Worm (Caenorhabditis elegans): ENCODE data around the gene dim-1.

dim-1 gene

ce11 chrX:8086725-8087641, 29.0 kb upstream of the dim-1 start:
- no peak for TF ChIP-seq dmd-9 (GFP tag; IDR thresholded peaks at IDR 0.05)
- no peak for TF ChIP-seq ceh-82 (tag; optimal IDR thresholded peaks at IDR 0.05)
- TF ChIP-seq sdz-12 (GFP tag; optimal IDR thresholded peaks at IDR 0.05), result no peak
- TF ChIP-seq ceh-28 (tag; optimal IDR thresholded peaks at IDR 0.05), result peak; percentile 18
- no peak for TF ChIP-seq nhr-41 (GFP tag; IDR thresholded peaks at IDR 0.05)
- TF ChIP-seq T26A8.4 (GFP tag; IDR thresholded peaks at IDR 0.05), result peak; percentile 47; the same call in 1 of the 2 replicates
- no peak for TF ChIP-seq nhr-6 (tag; optimal IDR thresholded peaks at IDR 0.05)
- TF ChIP-seq mep-1 (tag; optimal IDR thresholded peaks at IDR 0.05), result peak; percentile 45
- TF ChIP-seq aha-1 (tag), result peak; percentile 87
- TF ChIP-seq snpc-1.2 (GFP tag; IDR thresholded peaks at IDR 0.05), result no peak
- TF ChIP-seq Y48G9A.11 (GFP tag; IDR thresholded peaks at IDR 0.05), result no peak
- peak; percentile 22; the same call in 1 of the 2 replicates for TF ChIP-seq dmd-6 (GFP tag; IDR thresholded peaks at IDR 0.05)
- no peak for TF ChIP-seq zfp-2 (tag; optimal IDR thresholded peaks at IDR 0.05)
- TF ChIP-seq ces-1 (GFP tag; optimal IDR thresholded peaks at IDR 0.05), result no peak
- no peak for TF ChIP-seq zip-2 (tag; optimal IDR thresholded peaks at IDR 0.05)
- TF ChIP-seq nhr-11 (tag; optimal IDR thresholded peaks at IDR 0.05), result no peak
- TF ChIP-seq mdl-1 (tag; optimal IDR thresholded peaks at IDR 0.05), result no peak
- peak; percentile 21 for TF ChIP-seq dve-1 (tag; optimal IDR thresholded peaks at IDR 0.05; ENCODE audit: insufficient read depth)
- no peak for TF ChIP-seq nhr-102 (tag; optimal IDR thresholded peaks at IDR 0.05)
- TF ChIP-seq ama-1 (optimal IDR thresholded peaks at IDR 0.05), result no peak
- no peak for TF ChIP-seq ZK337.2 (GFP tag; IDR thresholded peaks at IDR 0.05)
- peak in 1 of 2 experiments; percentile 19 for TF ChIP-seq lsy-2 (tag; optimal IDR thresholded peaks at IDR 0.05)
- no peak for TF ChIP-seq aly-2 (tag; optimal IDR thresholded peaks at IDR 0.05)
- no peak for TF ChIP-seq nhr-10 (tag; optimal IDR thresholded peaks at IDR 0.05)
- no peak for TF ChIP-seq mxl-2 (GFP tag; conservative IDR thresholded peaks at IDR 0.05)
- no peak for TF ChIP-seq gei-8 (GFP tag; optimal IDR thresholded peaks at IDR 0.05)
- no peak for TF ChIP-seq D1046.2 (GFP tag; IDR thresholded peaks at IDR 0.05)
- no peak for TF ChIP-seq daf-16 (GFP tag; optimal IDR thresholded peaks at IDR 0.05)
- TF ChIP-seq daf-16 (tag; optimal IDR thresholded peaks at IDR 0.05), result peak; percentile 87
- peak; percentile 36; the same call in 1 of the 2 replicates for TF ChIP-seq lin-38 (GFP tag; IDR thresholded peaks at IDR 0.05)
- TF ChIP-seq unc-130 (GFP tag; optimal IDR thresholded peaks at IDR 0.05), result no peak
- TF ChIP-seq saeg-2 (GFP tag; IDR thresholded peaks at IDR 0.05), result no peak
- no peak for TF ChIP-seq daf-12 (tag; optimal IDR thresholded peaks at IDR 0.05)
- no peak for TF ChIP-seq unc-39 (tag; optimal IDR thresholded peaks at IDR 0.05)
- TF ChIP-seq set-16 (GFP tag; IDR thresholded peaks at IDR 0.05), result no peak
- TF ChIP-seq vab-7 (GFP tag; IDR thresholded peaks at IDR 0.05), result no peak
- no peak for TF ChIP-seq madf-5 (GFP tag; IDR thresholded peaks at IDR 0.05)
- TF ChIP-seq ctbp-1 (GFP tag; IDR thresholded peaks at IDR 0.05), result no peak
- TF ChIP-seq hlh-11 (tag; optimal IDR thresholded peaks at IDR 0.05), result peak; percentile 15
- no peak for TF ChIP-seq R02D3.7 (tag; optimal IDR thresholded peaks at IDR 0.05)
- no peak for TF ChIP-seq daf-8 (GFP tag; IDR thresholded peaks at IDR 0.05)
- TF ChIP-seq ztf-11 (tag; optimal IDR thresholded peaks at IDR 0.05), result no peak
- TF ChIP-seq Y75B8A.6 (GFP tag; IDR thresholded peaks at IDR 0.05), result no peak
- 0 out of 2 replicates have a peak, but pooled peaks have one; percentile 27 for TF ChIP-seq ceh-20 (GFP tag; IDR thresholded peaks at IDR 0.05)
- no peak for TF ChIP-seq F49E8.2 (tag; optimal IDR thresholded peaks at IDR 0.05; ENCODE audit: borderline replicate concordance)
- TF ChIP-seq ztf-7 (tag; optimal IDR thresholded peaks at IDR 0.05), result no peak
- TF ChIP-seq F37D6.2 (tag; optimal IDR thresholded peaks at IDR 0.05), result no peak
- TF ChIP-seq rbr-2 (tag; optimal IDR thresholded peaks at IDR 0.05), result no peak
- TF ChIP-seq lin-39 (tag; optimal IDR thresholded peaks at IDR 0.05), result no peak
- no peak for TF ChIP-seq Y105C5A.15 (GFP tag; IDR thresholded peaks at IDR 0.05)
- no peak for TF ChIP-seq fkh-10 (GFP tag; optimal IDR thresholded peaks at IDR 0.05)

Data from whole organism, L4 larva.